Worm (Caenorhabditis elegans): ENCODE measurements around the gene F28A10.4.

DNA sequence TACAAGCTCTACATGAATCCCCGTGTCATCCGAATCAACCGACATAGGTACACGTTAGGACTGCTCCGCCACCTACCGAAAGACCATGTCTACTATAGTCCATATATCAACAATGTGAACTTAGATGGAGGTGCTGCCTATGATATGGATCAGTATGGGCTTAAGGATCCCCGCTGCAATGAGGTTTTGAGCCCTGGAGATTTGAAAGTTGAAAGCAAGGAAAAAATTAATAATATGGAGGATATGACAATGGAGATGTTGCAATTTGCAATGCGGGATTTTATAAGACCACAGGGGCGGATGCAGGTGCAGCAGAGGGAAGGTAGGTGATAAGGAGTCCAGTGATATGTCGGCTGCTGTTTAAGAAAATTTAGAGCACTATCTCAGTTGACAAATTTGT lies 25.2 kb downstream of the F28A10.4 start:
- TF ChIP-seq nhr-11 (tag; optimal IDR thresholded peaks at IDR 0.05) (no peak), zag-1 (tag; optimal IDR thresholded peaks at IDR 0.05) (no peak), ama-1 (optimal IDR thresholded peaks at IDR 0.05) (no peak), snpc-4 (tag; optimal IDR thresholded peaks at IDR 0.05) (no peak), sma-9 (GFP tag; optimal IDR thresholded peaks at IDR 0.05) (no peak), sma-9 (tag; optimal IDR thresholded peaks at IDR 0.05) (no peak), unc-62 (GFP tag; optimal IDR thresholded peaks at IDR 0.05) (no peak)

Data from whole organism, L2 larva.